Fruit fly (Drosophila melanogaster) whole organism, embryonic: ENCODE measurements around the gene CG31638.

Experiments
- ATbp ChIP-seq: fragments of 200-800 bp; sonication (Bioruptor generic); optimal IDR thresholded peaks from 2 replicates; lab custom pipeline; 2017; ENCODE audit warnings: missing biosample characterization, mild to moderate bottlenecking, missing genetic modification characterization, missing genetic modification reagents
- B-H1 ChIP-seq: fragments of 200-800 bp; sonication (Bioruptor generic); IDR thresholded peaks from 3 replicates; pipeline ENCODE4 v1.3.6; 2022; ENCODE audit warnings: missing biosample characterization, missing genetic modification characterization
- CG11695 ChIP-seq: fragments of 200-800 bp; sonication (Bioruptor generic); IDR thresholded peaks from 3 replicates; pipeline ENCODE4 v1.3.6; 2022; ENCODE audit warnings: missing biosample characterization, missing genetic modification characterization
- CG12299 ChIP-seq: fragments of 200-800 bp; sonication (Bioruptor generic); optimal IDR thresholded peaks from 2 replicates; lab custom pipeline; 2018; ENCODE audit warnings: missing biosample characterization, mild to moderate bottlenecking, missing genetic modification characterization
- CG12391 ChIP-seq: fragments of 200-800 bp; sonication (Bioruptor generic); optimal IDR thresholded peaks from 3 replicates; lab custom pipeline; 2018; ENCODE audit warnings: missing biosample characterization, mild to moderate bottlenecking, missing genetic modification characterization, moderate library complexity
- CG1647 ChIP-seq: fragments of 200-800 bp; sonication (Bioruptor generic); optimal IDR thresholded peaks from 3 replicates; lab custom pipeline; 2016; ENCODE audit warnings: missing biosample characterization, missing genetic modification characterization
- CG17328 ChIP-seq: fragments of 200-800 bp; sonication (Bioruptor generic); IDR thresholded peaks from 2 replicates; pipeline ENCODE4 v1.3.6; 2022; ENCODE audit warnings: missing biosample characterization, missing genetic modification characterization
- CG2129 ChIP-seq: fragments of 200-800 bp; sonication (Bioruptor generic); IDR thresholded peaks from 2 replicates; pipeline ENCODE4 v1.3.6; 2022; ENCODE audit warnings: missing biosample characterization, missing genetic modification characterization; ENCODE audit not compliant: partially characterized antibody
- CG2202 ChIP-seq: fragments of 200-800 bp; sonication (Bioruptor generic); optimal IDR thresholded peaks from 2 replicates; lab custom pipeline; 2018; ENCODE audit warnings: missing biosample characterization, mild to moderate bottlenecking, missing genetic modification characterization
- CG3065 ChIP-seq: fragments of 200-800 bp; sonication (Bioruptor generic); optimal IDR thresholded peaks from 2 replicates; lab custom pipeline; 2016; ENCODE audit warnings: missing biosample characterization, missing genetic modification characterization
- CG3847 ChIP-seq: fragments of 200-800 bp; sonication (Bioruptor generic); IDR thresholded peaks from 2 replicates; pipeline ENCODE4 v1.3.6; 2022; ENCODE audit warnings: missing biosample characterization, missing genetic modification characterization
- CG4707 ChIP-seq: fragments of 200-800 bp; sonication (Bioruptor generic); optimal IDR thresholded peaks from 2 replicates; lab custom pipeline; 2018; ENCODE audit warnings: missing biosample characterization, mild to moderate bottlenecking, missing genetic modification characterization, moderate library complexity
- CG6689 ChIP-seq: fragments of 200-800 bp; sonication (Bioruptor generic); IDR thresholded peaks from 2 replicates; pipeline ENCODE4 v1.3.6; 2022; ENCODE audit warnings: missing biosample characterization, missing genetic modification characterization
- CG6854 ChIP-seq: fragments of 200-800 bp; sonication (Bioruptor generic); optimal IDR thresholded peaks from 3 replicates; lab custom pipeline; 2017; ENCODE audit warnings: missing biosample characterization, mild to moderate bottlenecking, missing genetic modification characterization
- CG7786 ChIP-seq: fragments of 200-800 bp; sonication (Bioruptor generic); optimal IDR thresholded peaks from 2 replicates; lab custom pipeline; 2016; ENCODE audit warnings: missing biosample characterization, missing genetic modification characterization
- CG8388 ChIP-seq: fragments of 200-800 bp; sonication (Bioruptor generic); optimal IDR thresholded peaks from 2 replicates; lab custom pipeline; 2019; ENCODE audit warnings: missing biosample characterization, mild to moderate bottlenecking, missing genetic modification characterization, moderate library complexity
- CG9797 ChIP-seq: fragments of 200-800 bp; sonication (Bioruptor generic); optimal IDR thresholded peaks from 3 replicates; lab custom pipeline; 2018; ENCODE audit warnings: missing biosample characterization, mild to moderate bottlenecking, missing genetic modification characterization
- CHES-1-like ChIP-seq: fragments of 200-800 bp; sonication (Bioruptor generic); optimal IDR thresholded peaks from 2 replicates; lab custom pipeline; 2016; ENCODE audit warnings: missing biosample characterization, missing genetic modification characterization
- CTCF ChIP-seq: fragments of 200-800 bp; sonication (Bioruptor generic); optimal IDR thresholded peaks from 2 replicates; lab custom pipeline; 2017; ENCODE audit warnings: missing biosample characterization, mild to moderate bottlenecking, missing genetic modification characterization, moderate library complexity
- CoRest ChIP-seq: fragments of 200-800 bp; sonication (Bioruptor generic); optimal IDR thresholded peaks from 3 replicates; lab custom pipeline; 2018; ENCODE audit warnings: missing biosample characterization, mild to moderate bottlenecking, missing genetic modification characterization, moderate library complexity
- Drgx ChIP-seq: fragments of 200-800 bp; sonication (Bioruptor generic); IDR thresholded peaks from 2 replicates; pipeline ENCODE4 v1.3.6; 2022; ENCODE audit warnings: missing biosample characterization, missing genetic modification characterization
- ERR ChIP-seq: fragments of 200-800 bp; sonication (Bioruptor generic); optimal IDR thresholded peaks from 2 replicates; lab custom pipeline; 2016; ENCODE audit warnings: missing biosample characterization, missing genetic modification characterization
- Lpt ChIP-seq: fragments of >200 bp; optimal IDR thresholded peaks from 2 replicates; lab custom pipeline; 2018; ENCODE audit warnings: missing biosample characterization, missing genetic modification characterization
- Max ChIP-seq: fragments of 200-800 bp; sonication (Bioruptor generic); optimal IDR thresholded peaks from 2 replicates; lab custom pipeline; 2016; ENCODE audit warnings: missing biosample characterization, mild to moderate bottlenecking, missing genetic modification characterization
- Optix ChIP-seq: fragments of 200-800 bp; sonication (Bioruptor generic); IDR thresholded peaks from 3 replicates; pipeline ENCODE4 v1.3.6; 2022; ENCODE audit warnings: missing biosample characterization, missing genetic modification characterization
- Six4 ChIP-seq: fragments of 200-800 bp; sonication (Bioruptor generic); optimal IDR thresholded peaks from 2 replicates; lab custom pipeline; 2016; ENCODE audit warnings: missing biosample characterization, missing genetic modification characterization
- Sox102F ChIP-seq: fragments of 200-800 bp; sonication (Bioruptor generic); optimal IDR thresholded peaks from 2 replicates; lab custom pipeline; 2018; ENCODE audit warnings: missing biosample characterization, mild to moderate bottlenecking, missing genetic modification characterization, moderate library complexity
- ap ChIP-seq: fragments of 200-800 bp; sonication (Bioruptor generic); IDR thresholded peaks from 2 replicates; pipeline ENCODE4 v1.3.6; 2022; ENCODE audit warnings: missing biosample characterization, missing genetic modification characterization
- bcd ChIP-seq: fragments of 200-800 bp; sonication (Bioruptor generic); optimal IDR thresholded peaks from 2 replicates; lab custom pipeline; 2017; ENCODE audit warnings: missing biosample characterization, mild to moderate bottlenecking, missing genetic modification characterization
- bigmax ChIP-seq: fragments of 200-800 bp; sonication (Bioruptor generic); optimal IDR thresholded peaks from 2 replicates; lab custom pipeline; 2018; ENCODE audit warnings: missing biosample characterization, mild to moderate bottlenecking, missing genetic modification characterization
- chm ChIP-seq: fragments of 200-800 bp; sonication (Bioruptor generic); IDR thresholded peaks from 2 replicates; pipeline ENCODE4 v1.3.6; 2022; ENCODE audit warnings: missing biosample characterization, missing genetic modification characterization
- corto ChIP-seq: fragments of 200-800 bp; sonication (Bioruptor generic); optimal IDR thresholded peaks from 2 replicates; lab custom pipeline; 2016; ENCODE audit warnings: missing biosample characterization, mild to moderate bottlenecking, missing genetic modification characterization, moderate library complexity
- crc ChIP-seq: fragments of 200-800 bp; sonication (Bioruptor generic); optimal IDR thresholded peaks from 2 replicates; lab custom pipeline; 2016; ENCODE audit warnings: missing biosample characterization, missing genetic modification characterization
- danr ChIP-seq: fragments of 200-800 bp; sonication (Bioruptor generic); IDR thresholded peaks from 2 replicates; pipeline ENCODE4 v1.3.6; 2022; ENCODE audit warnings: missing biosample characterization, missing genetic modification characterization
- gcm2 ChIP-seq: fragments of 200-800 bp; sonication (Bioruptor generic); optimal IDR thresholded peaks from 2 replicates; lab custom pipeline; 2016; ENCODE audit warnings: missing biosample characterization, missing genetic modification characterization
- h ChIP-seq: fragments of >200 bp; optimal IDR thresholded peaks from 2 replicates; lab custom pipeline; 2017
- lola ChIP-seq, 3 experiments: fragments of >200 bp in 2 of 3; fragments of 200-800 bp in 1 of 3; sonication (Bioruptor generic) in 1 of 3; optimal IDR thresholded peaks; 2 replicates each; lab custom pipeline; 2017 to 2019; ENCODE audit warnings: missing biosample characterization in 3 of 3, missing genetic modification characterization in 3 of 3, mild to moderate bottlenecking in 1 of 3, moderate library complexity in 1 of 3
- lov ChIP-seq, 2 experiments: fragments of 200-800 bp in 1 of 2; fragments of >200 bp in 1 of 2; sonication (Bioruptor generic) in 1 of 2; IDR thresholded peaks in 1 of 2; optimal IDR thresholded peaks in 1 of 2; 2 replicates in 1 of 2; 3 replicates in 1 of 2; pipeline versions ENCODE4 v1.3.6 to Lab custom; 2017 to 2022; ENCODE audit warnings: missing biosample characterization in 1 of 2, missing genetic modification characterization in 1 of 2
- luna ChIP-seq: fragments of 200-800 bp; sonication (Bioruptor generic); optimal IDR thresholded peaks from 2 replicates; lab custom pipeline; 2016; ENCODE audit warnings: missing biosample characterization, missing genetic modification characterization
- maf-S ChIP-seq: fragments of 200-800 bp; sonication (Bioruptor generic); optimal IDR thresholded peaks from 2 replicates; lab custom pipeline; 2016; ENCODE audit warnings: missing biosample characterization, missing genetic modification characterization
- nerfin-2 ChIP-seq: fragments of 200-800 bp; sonication (Bioruptor generic); IDR thresholded peaks from 2 replicates; pipeline ENCODE4 v1.3.6; 2022; ENCODE audit warnings: missing biosample characterization, missing genetic modification characterization; ENCODE audit not compliant: partially characterized antibody
- prd ChIP-seq, 3 experiments: fragments of >200 bp in 2 of 3; fragments of 200-800 bp in 1 of 3; sonication (Bioruptor generic) in 1 of 3; optimal IDR thresholded peaks in 2 of 3; IDR thresholded peaks in 1 of 3; 2 replicates in 2 of 3; 3 replicates in 1 of 3; pipeline versions ENCODE4 v1.3.6 to Lab custom; 2017 to 2022; ENCODE audit warnings: missing biosample characterization in 1 of 3, missing genetic modification characterization in 1 of 3
- sd ChIP-seq: fragments of 200-800 bp; sonication (Bioruptor generic); optimal IDR thresholded peaks from 3 replicates; lab custom pipeline; 2018; ENCODE audit warnings: missing biosample characterization, mild to moderate bottlenecking, missing genetic modification characterization, moderate library complexity
- shn ChIP-seq: fragments of 200-800 bp; sonication (Bioruptor generic); optimal IDR thresholded peaks from 3 replicates; lab custom pipeline; 2016; ENCODE audit warnings: missing biosample characterization, missing genetic modification characterization
- sna ChIP-seq: fragments of 200-800 bp; sonication (Bioruptor generic); IDR thresholded peaks from 2 replicates; pipeline ENCODE4 v1.3.6; 2022; ENCODE audit warnings: missing biosample characterization, missing genetic modification characterization; ENCODE audit not compliant: partially characterized antibody
- sug ChIP-seq: fragments of 200-800 bp; optimal IDR thresholded peaks from 2 replicates; lab custom pipeline; 2019; ENCODE audit warnings: missing biosample characterization, mild to moderate bottlenecking, missing genetic modification characterization, moderate library complexity
- trem ChIP-seq: fragments of 200-800 bp; optimal IDR thresholded peaks from 3 replicates; lab custom pipeline; 2019; ENCODE audit warnings: missing biosample characterization, mild to moderate bottlenecking, missing genetic modification characterization, moderate library complexity
- trh ChIP-seq: fragments of 200-800 bp; sonication (Bioruptor generic); optimal IDR thresholded peaks from 2 replicates; lab custom pipeline; 2016; ENCODE audit warnings: missing biosample characterization, missing genetic modification characterization
- wdn ChIP-seq: fragments of 200-800 bp; sonication (Bioruptor generic); IDR thresholded peaks from 2 replicates; pipeline ENCODE4 v1.3.6; 2022; ENCODE audit warnings: missing biosample characterization, missing genetic modification characterization
- wek ChIP-seq: fragments of 200-800 bp; sonication (Bioruptor generic); optimal IDR thresholded peaks from 3 replicates; lab custom pipeline; 2018; ENCODE audit warnings: missing biosample characterization, mild to moderate bottlenecking, missing genetic modification characterization, moderate library complexity
- yki ChIP-seq: fragments of >200 bp; optimal IDR thresholded peaks from 3 replicates; lab custom pipeline; 2018

CG31638 gene

DNA sequence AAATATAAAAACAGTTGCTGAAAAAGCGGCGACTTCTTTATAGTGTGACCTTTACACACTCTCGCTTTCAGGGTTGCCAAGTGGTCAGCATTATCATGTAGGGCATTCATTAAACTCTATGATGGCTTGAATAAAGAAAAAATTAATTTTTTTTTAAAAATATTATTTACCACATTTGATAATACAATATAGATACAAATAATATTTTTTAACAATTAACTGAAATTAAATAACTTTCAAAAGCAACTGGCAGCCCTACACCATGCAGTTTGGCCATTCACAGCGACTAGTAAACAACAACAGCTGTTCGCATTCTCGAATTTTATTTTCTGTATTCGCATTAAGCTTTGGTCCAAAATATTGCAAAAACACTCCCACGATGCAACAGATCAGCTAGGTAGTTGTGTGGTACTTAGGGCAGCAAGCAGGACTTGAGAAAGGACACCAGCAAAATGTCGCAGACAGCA lies at the start of gene CG31638, which contains the start of gene Phf5a (continued):
- TF ChIP-seq trh (GFP tag; lab: Kevin White, UChicago) (peak; percentile 44), Sox102F (no peak), luna (no peak), CoRest (tag; lab: Kevin White, UChicago) (peak; percentile 90), h (lab: Kevin White, UChicago) (no peak), trem (peak; percentile 96), CG17328 (GFP tag; lab: Robert Waterston, UW) (peak; percentile 95), CG12299 (tag; lab: Kevin White, UChicago) (peak; percentile 58), CG12391 (peak; percentile 99), CG1647 (GFP tag; lab: Kevin White, UChicago) (no peak), B-H1 (GFP tag; lab: Robert Waterston, UW) (peak; percentile 96), CG2202 (tag; lab: Kevin White, UChicago) (peak; percentile 90), CTCF (GFP tag; lab: Kevin White, UChicago) (peak; percentile 46), sd (tag; lab: Kevin White, UChicago) (peak; percentile 72), Max (GFP tag; lab: Kevin White, UChicago) (peak; percentile 62), lola (GFP tag; optimal IDR thresholded peaks at IDR 0.05; lab: Kevin White, UChicago) (peak in 1 of 3 experiments; percentile 73), CG2129 (no peak), lov (optimal IDR thresholded peaks at IDR 0.05; lab: Kevin White, UChicago) (no peak), lov (GFP tag; IDR thresholded peaks at IDR 0.05; lab: Robert Waterston, UW) (peak; percentile 94), CG6689 (GFP tag; lab: Robert Waterston, UW) (peak; percentile 97), ap (GFP tag; lab: Robert Waterston, UW) (peak; percentile 66; the same call in 1 of the 2 replicates), ATbp (GFP tag; lab: Kevin White, UChicago) (peak; percentile 92), sug (tag; lab: Kevin White, UChicago) (peak; percentile 66), CG3065 (GFP tag; lab: Kevin White, UChicago) (peak; percentile 88), CG3847 (GFP tag; lab: Robert Waterston, UW) (peak; percentile 90), prd (optimal IDR thresholded peaks at IDR 0.05; lab: Kevin White, UChicago) (no peak), prd (GFP tag; IDR thresholded peaks at IDR 0.05; lab: Robert Waterston, UW) (peak; percentile 99), bcd (GFP tag; lab: Kevin White, UChicago) (peak; percentile 86), Lpt (no peak), Drgx (peak; percentile 93), ERR (GFP tag; lab: Kevin White, UChicago) (no peak), Optix (peak; percentile 89), shn (GFP tag; lab: Kevin White, UChicago) (peak; percentile 58), corto (GFP tag; lab: Kevin White, UChicago) (no peak), gcm2 (peak; percentile 70), CG11695 (GFP tag; lab: Robert Waterston, UW) (peak; percentile 93), nerfin-2 (no peak), maf-S (GFP tag; lab: Kevin White, UChicago) (peak; percentile 61), chm (GFP tag; lab: Robert Waterston, UW) (peak; percentile 77), yki (lab: Kevin White, UChicago) (no peak), CG9797 (GFP tag; lab: Kevin White, UChicago) (peak; percentile 86), CHES-1-like (peak; percentile 80), CG6854 (GFP tag; lab: Kevin White, UChicago) (peak; percentile 64), wdn (GFP tag; lab: Robert Waterston, UW) (peak; percentile 82), crc (peak; percentile 38), bigmax (GFP tag; lab: Kevin White, UChicago) (peak; percentile 54), CG4707 (GFP tag; lab: Kevin White, UChicago) (peak; percentile 49), sna (GFP tag; lab: Robert Waterston, UW) (no peak; the same call in 1 of the 2 replicates), wek (GFP tag; lab: Kevin White, UChicago) (peak; percentile 91), Six4 (GFP tag; lab: Kevin White, UChicago) (peak; percentile 95), danr (GFP tag; lab: Robert Waterston, UW) (peak; percentile 94), CG7786 (peak; percentile 82), CG8388 (GFP tag; lab: Kevin White, UChicago) (peak; percentile 96)
